Worm (Caenorhabditis elegans) whole organism, L1 larva: ENCODE data around the gene clec-49.

Source experiments
- elt-3 ChIP-seq, 6 experiments: fragments of 150-350 bp in 1 of 6; sonication (generic microtip); optimal IDR thresholded peaks; 2 replicates each; lab custom pipeline; 2017 to 2018; ENCODE audit warnings: missing biosample characterization in 6 of 6, missing genetic modification characterization in 6 of 6, inconsistent platforms in 1 of 6
- nhr-77 ChIP-seq: fragments of 150-350 bp; optimal IDR thresholded peaks from 2 replicates; lab custom pipeline; 2014; ENCODE audit warnings: missing biosample characterization, missing genetic modification characterization
- nhr-90 ChIP-seq: sonication (generic microtip); optimal IDR thresholded peaks from 2 replicates; lab custom pipeline; 2016; ENCODE audit warnings: mild to moderate bottlenecking, missing genetic modification characterization, missing compliant biosample characterization; ENCODE audit not compliant: poor library complexity
- unc-130 ChIP-seq: fragments of 150-350 bp; optimal IDR thresholded peaks from 2 replicates; lab custom pipeline; 2017; ENCODE audit warnings: missing biosample characterization, missing genetic modification characterization, inconsistent platforms

DNA sequence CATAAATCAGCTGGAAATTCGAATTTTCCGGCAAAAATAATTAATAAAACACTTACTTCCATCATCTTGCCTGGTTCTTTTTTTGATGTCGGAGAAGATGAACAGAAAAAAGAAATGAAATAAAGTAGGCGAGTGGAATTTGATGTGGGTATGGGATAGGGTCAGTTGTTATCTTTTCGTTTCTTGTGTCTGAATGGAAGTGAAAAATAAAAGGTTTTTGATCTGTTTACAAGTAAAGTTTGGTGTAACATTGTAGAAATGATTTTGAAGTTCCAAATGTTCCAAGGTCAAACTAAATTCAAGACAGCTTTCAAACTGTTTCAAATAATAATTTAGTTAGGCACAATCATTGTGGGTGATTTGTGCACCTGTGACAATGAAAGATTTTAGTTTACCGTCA lies 13.6 kb downstream of the clec-49 start, which contains the start of gene W04E12.7:
- TF ChIP-seq nhr-90 (tag; lab: Kevin White, UChicago) (no peak), unc-130 (tag; lab: Kevin White, UChicago) (no peak), elt-3 (tag; optimal IDR thresholded peaks at IDR 0.05; lab: Kevin White, UChicago) (no peak), nhr-77 (tag; lab: Kevin White, UChicago) (no peak)
